Worm (Caenorhabditis elegans) whole organism, young adult: ENCODE results near the gene C47E8.11.

Experiments
- C17E4.6 ChIP-seq: fragments of 200-800 bp; sonication (Bioruptor generic); IDR thresholded peaks from 2 replicates; pipeline ENCODE4 v1.3.6; 2022; ENCODE audit warnings: missing genetic modification reagents, missing genetic modification characterization, missing compliant biosample characterization
- F23B12.7 ChIP-seq: sonication (generic microtip); optimal IDR thresholded peaks from 2 replicates; lab custom pipeline; 2017; ENCODE audit warnings: missing genetic modification characterization, mild to moderate bottlenecking, missing compliant biosample characterization, antibody characterized with exemption, moderate library complexity; ENCODE audit not compliant: insufficient read depth
- F37B4.10 ChIP-seq: fragments of 200-800 bp; sonication (Bioruptor generic); IDR thresholded peaks from 2 replicates; pipeline ENCODE4 v1.3.6; 2022; ENCODE audit warnings: missing genetic modification characterization, missing compliant biosample characterization
- F52B5.7 ChIP-seq: sonication (generic microtip); optimal IDR thresholded peaks from 2 replicates; lab custom pipeline; 2016; ENCODE audit warnings: mild to moderate bottlenecking, missing genetic modification characterization, missing compliant biosample characterization
- F55B11.4 ChIP-seq: sonication (generic microtip); optimal IDR thresholded peaks from 2 replicates; lab custom pipeline; 2016; ENCODE audit warnings: missing compliant biosample characterization, missing genetic modification characterization, borderline replicate concordance; ENCODE audit not compliant: insufficient read depth
- F57C9.4 ChIP-seq: sonication (generic microtip); optimal IDR thresholded peaks from 2 replicates; lab custom pipeline; 2017; ENCODE audit warnings: mild to moderate bottlenecking, missing genetic modification characterization, missing compliant biosample characterization
- K12H6.12 ChIP-seq: fragments of 200-800 bp; sonication (Bioruptor generic); optimal IDR thresholded peaks from 2 replicates; lab custom pipeline; 2018; ENCODE audit warnings: mild to moderate bottlenecking, missing genetic modification characterization, missing compliant biosample characterization
- T07F8.4 ChIP-seq: sonication (generic microtip); optimal IDR thresholded peaks from 2 replicates; lab custom pipeline; 2016; ENCODE audit warnings: mild to moderate bottlenecking, missing genetic modification characterization, moderate library complexity, missing compliant biosample characterization
- ZK185.1 ChIP-seq: sonication (generic microtip); optimal IDR thresholded peaks from 2 replicates; lab custom pipeline; 2016; ENCODE audit warnings: mild to moderate bottlenecking, missing genetic modification characterization, missing compliant biosample characterization; ENCODE audit not compliant: poor library complexity, severe bottlenecking
- athp-1 ChIP-seq: sonication (generic microtip); optimal IDR thresholded peaks from 2 replicates; lab custom pipeline; 2017; ENCODE audit warnings: mild to moderate bottlenecking, missing genetic modification characterization, missing compliant biosample characterization
- attf-5 ChIP-seq: fragments of 200-800 bp; sonication (Bioruptor generic); optimal IDR thresholded peaks from 2 replicates; lab custom pipeline; 2018; ENCODE audit warnings: mild to moderate bottlenecking, missing genetic modification characterization, missing compliant biosample characterization
- ceh-27 ChIP-seq: fragments of 200-800 bp; sonication (Bioruptor generic); optimal IDR thresholded peaks from 2 replicates; lab custom pipeline; 2018; ENCODE audit warnings: mild to moderate bottlenecking, missing genetic modification characterization, moderate library complexity, missing compliant biosample characterization
- ceh-79 ChIP-seq: sonication (generic microtip); optimal IDR thresholded peaks from 2 replicates; lab custom pipeline; 2017; ENCODE audit warnings: mild to moderate bottlenecking, missing genetic modification characterization, missing compliant biosample characterization
- die-1 ChIP-seq: sonication (generic microtip); optimal IDR thresholded peaks from 2 replicates; lab custom pipeline; 2016; ENCODE audit warnings: missing genotype, mild to moderate bottlenecking, missing genetic modification characterization, missing compliant biosample characterization
- dpff-1 ChIP-seq: sonication (generic microtip); optimal IDR thresholded peaks from 2 replicates; lab custom pipeline; 2017; ENCODE audit warnings: mild to moderate bottlenecking, missing genetic modification characterization, missing compliant biosample characterization
- egl-44 ChIP-seq: fragments of 200-800 bp; sonication (Bioruptor generic); IDR thresholded peaks from 2 replicates; pipeline ENCODE4 v1.3.6; 2022; ENCODE audit warnings: missing genetic modification reagents, missing genetic modification characterization, missing compliant biosample characterization
- egrh-3 ChIP-seq: fragments of 200-800 bp; sonication (Bioruptor generic); IDR thresholded peaks from 2 replicates; pipeline ENCODE4 v1.3.6; 2022; ENCODE audit warnings: missing genetic modification reagents, missing genetic modification characterization, missing compliant biosample characterization
- ekl-4 ChIP-seq: fragments of 200-800 bp; sonication (Bioruptor generic); IDR thresholded peaks from 2 replicates; pipeline ENCODE4 v1.3.6; 2022; ENCODE audit warnings: missing genetic modification reagents, missing genetic modification characterization, missing compliant biosample characterization
- gei-17 ChIP-seq: fragments of 200-800 bp; sonication (Bioruptor generic); optimal IDR thresholded peaks from 2 replicates; lab custom pipeline; 2018; ENCODE audit warnings: mild to moderate bottlenecking, missing genetic modification characterization, missing compliant biosample characterization
- him-1 ChIP-seq: sonication (generic microtip); optimal IDR thresholded peaks from 2 replicates; lab custom pipeline; 2016; ENCODE audit warnings: missing genotype, missing genetic modification reagents, missing genetic modification characterization, missing compliant biosample characterization
- hmg-1.2 ChIP-seq: fragments of 200-800 bp; sonication (Bioruptor generic); IDR thresholded peaks from 2 replicates; pipeline ENCODE4 v1.3.6; 2022; ENCODE audit warnings: missing genetic modification reagents, missing genetic modification characterization, missing compliant biosample characterization
- hrde-1 ChIP-seq: sonication (generic microtip); optimal IDR thresholded peaks from 2 replicates; lab custom pipeline; 2016; ENCODE audit warnings: missing genetic modification characterization, mild to moderate bottlenecking, missing compliant biosample characterization, moderate library complexity, missing genotype, missing genetic modification reagents, borderline replicate concordance
- hsf-1 ChIP-seq: fragments of 200-800 bp; sonication (Bioruptor generic); IDR thresholded peaks from 2 replicates; pipeline ENCODE4 v1.3.6; 2022; ENCODE audit warnings: missing genetic modification reagents, missing genetic modification characterization, missing compliant biosample characterization
- lag-1 ChIP-seq: fragments of 200-800 bp; sonication (Bioruptor generic); IDR thresholded peaks from 2 replicates; pipeline ENCODE4 v1.3.6; 2022; ENCODE audit warnings: missing genetic modification reagents, missing genetic modification characterization, missing compliant biosample characterization
- let-526 ChIP-seq: fragments of 200-800 bp; sonication (Bioruptor generic); IDR thresholded peaks from 2 replicates; pipeline ENCODE4 v1.3.6; 2022; ENCODE audit warnings: missing genetic modification reagents, missing genetic modification characterization, missing compliant biosample characterization
- let-607 ChIP-seq, 2 experiments: fragments of 200-800 bp in 1 of 2; sonication (Bioruptor generic) in 1 of 2; sonication (generic microtip) in 1 of 2; optimal IDR thresholded peaks; 2 replicates each; lab custom pipeline; 2016 to 2018; ENCODE audit warnings: mild to moderate bottlenecking in 2 of 2, missing compliant biosample characterization in 2 of 2, missing genetic modification characterization in 2 of 2, moderate library complexity in 2 of 2, missing genotype in 1 of 2
- lin-26 ChIP-seq: fragments of 200-800 bp; sonication (Bioruptor generic); IDR thresholded peaks from 2 replicates; pipeline ENCODE4 v1.3.6; 2022; ENCODE audit warnings: missing genetic modification reagents, missing genetic modification characterization, missing compliant biosample characterization
- lin-40 ChIP-seq: sonication (generic microtip); optimal IDR thresholded peaks from 2 replicates; lab custom pipeline; 2016; ENCODE audit warnings: missing genetic modification characterization, mild to moderate bottlenecking, missing compliant biosample characterization, missing genotype, missing genetic modification reagents
- lsy-27 ChIP-seq: sonication (generic microtip); optimal IDR thresholded peaks from 2 replicates; lab custom pipeline; 2017; ENCODE audit warnings: missing genetic modification characterization, mild to moderate bottlenecking, missing compliant biosample characterization, antibody characterized with exemption, missing genotype, borderline replicate concordance; ENCODE audit not compliant: insufficient read depth
- madf-3 ChIP-seq: fragments of 200-800 bp; sonication (Bioruptor generic); IDR thresholded peaks from 2 replicates; pipeline ENCODE4 v1.3.6; 2022; ENCODE audit warnings: missing genetic modification reagents, missing genetic modification characterization, missing compliant biosample characterization
- mel-28 ChIP-seq: sonication (generic microtip); optimal IDR thresholded peaks from 2 replicates; lab custom pipeline; 2016; ENCODE audit warnings: borderline replicate concordance, mild to moderate bottlenecking, missing genetic modification characterization, missing compliant biosample characterization
- nfya-1 ChIP-seq: sonication (generic microtip); optimal IDR thresholded peaks from 2 replicates; lab custom pipeline; 2017; ENCODE audit warnings: antibody characterized with exemption, missing compliant biosample characterization, missing genetic modification characterization, borderline replicate concordance; ENCODE audit not compliant: insufficient read depth
- nhr-27 ChIP-seq: fragments of 200-800 bp; sonication (Bioruptor generic); optimal IDR thresholded peaks from 2 replicates; lab custom pipeline; 2018; ENCODE audit warnings: mild to moderate bottlenecking, missing genetic modification characterization, moderate library complexity, missing compliant biosample characterization
- nhr-80 ChIP-seq: sonication (generic microtip); optimal IDR thresholded peaks from 2 replicates; lab custom pipeline; 2016; ENCODE audit warnings: missing genetic modification characterization, missing compliant biosample characterization
- nhr-90 ChIP-seq: sonication (generic microtip); optimal IDR thresholded peaks from 2 replicates; lab custom pipeline; 2016; ENCODE audit warnings: missing genotype, mild to moderate bottlenecking, missing genetic modification characterization, missing compliant biosample characterization
- pbrm-1 ChIP-seq: fragments of 200-800 bp; sonication (Bioruptor generic); IDR thresholded peaks from 2 replicates; pipeline ENCODE4 v1.3.6; 2022; ENCODE audit warnings: missing genetic modification reagents, missing genetic modification characterization, missing compliant biosample characterization
- rcor-1 ChIP-seq: fragments of 200-800 bp; sonication (Bioruptor generic); IDR thresholded peaks from 2 replicates; pipeline ENCODE4 v1.3.6; 2022; ENCODE audit warnings: missing genetic modification reagents, missing genetic modification characterization, missing compliant biosample characterization
- rec-8 ChIP-seq, 2 experiments: sonication (generic microtip); optimal IDR thresholded peaks; 2 replicates each; lab custom pipeline; 2016; ENCODE audit warnings: mild to moderate bottlenecking in 2 of 2, missing genetic modification characterization in 2 of 2, missing genetic modification reagents in 2 of 2, missing genotype in 2 of 2, missing biosample characterization in 1 of 2, missing compliant biosample characterization in 1 of 2, moderate library complexity in 1 of 2
- sdz-38 ChIP-seq: sonication (generic microtip); optimal IDR thresholded peaks from 2 replicates; lab custom pipeline; 2016; ENCODE audit warnings: missing genotype, missing genetic modification characterization, missing compliant biosample characterization
- sea-2 ChIP-seq: fragments of 200-800 bp; sonication (Bioruptor generic); IDR thresholded peaks from 2 replicates; pipeline ENCODE4 v1.3.6; 2022; ENCODE audit warnings: missing genetic modification characterization, missing compliant biosample characterization
- snpc-4 ChIP-seq, 5 experiments: fragments of 150-350 bp in 1 of 5; sonication (generic microtip) in 4 of 5; optimal IDR thresholded peaks; 2 replicates each; lab custom pipeline; 2014 to 2018; ENCODE audit warnings: missing genetic modification characterization in 5 of 5, missing biosample characterization in 3 of 5, antibody characterized with exemption in 2 of 5, mild to moderate bottlenecking in 2 of 5, missing compliant biosample characterization in 2 of 5, missing genotype in 2 of 5, moderate library complexity in 2 of 5, missing genetic modification reagents in 1 of 5
- somi-1 ChIP-seq: fragments of 200-800 bp; sonication (Bioruptor generic); optimal IDR thresholded peaks from 2 replicates; lab custom pipeline; 2018; ENCODE audit warnings: mild to moderate bottlenecking, missing genetic modification characterization, missing compliant biosample characterization
- sptf-2 ChIP-seq: fragments of 200-800 bp; sonication (Bioruptor generic); optimal IDR thresholded peaks from 2 replicates; lab custom pipeline; 2018; ENCODE audit warnings: mild to moderate bottlenecking, missing genetic modification characterization, missing compliant biosample characterization
- tbp1 ChIP-seq: fragments of 200-800 bp; sonication (Bioruptor generic); optimal IDR thresholded peaks from 2 replicates; lab custom pipeline; 2018; ENCODE audit warnings: mild to moderate bottlenecking, missing genetic modification characterization, missing compliant biosample characterization
- tlf-1 ChIP-seq: fragments of 200-800 bp; sonication (Bioruptor generic); optimal IDR thresholded peaks from 2 replicates; lab custom pipeline; 2018; ENCODE audit warnings: mild to moderate bottlenecking, missing genetic modification characterization, missing compliant biosample characterization

C47E8.11 gene

DNA sequence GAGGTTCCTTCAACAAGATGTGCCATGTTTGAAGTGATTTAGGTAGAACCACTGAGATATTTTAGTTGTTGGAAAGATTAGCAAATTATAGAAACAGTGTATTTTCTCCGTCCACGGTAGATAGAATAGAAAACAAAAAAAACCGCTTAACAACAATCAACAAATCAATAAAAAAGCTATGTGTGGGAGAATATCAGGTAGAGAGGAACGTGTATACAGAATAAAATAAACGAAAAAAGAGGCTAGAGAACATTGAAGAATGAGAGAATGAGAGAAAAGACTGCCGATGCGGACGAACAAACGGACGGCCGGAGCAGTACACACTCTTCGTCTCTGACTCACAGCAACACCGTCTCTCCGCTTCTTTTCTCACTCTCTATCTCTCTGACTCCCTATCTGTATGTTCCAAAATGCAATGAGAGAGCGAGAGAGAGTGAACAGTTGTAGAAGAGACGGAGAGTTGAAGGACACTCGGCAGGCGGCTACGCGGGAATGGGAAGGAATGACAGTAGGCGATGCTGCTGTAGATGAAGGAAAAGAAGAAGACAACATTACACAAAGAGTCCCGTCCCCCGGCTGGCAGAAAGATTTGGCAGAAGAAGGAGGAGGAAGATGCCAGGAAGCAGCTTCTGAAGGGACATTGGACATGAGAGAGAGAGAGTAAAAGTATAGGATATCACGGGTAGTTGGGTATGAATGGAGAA, 8.3 kb downstream of the C47E8.11 start, which contains the start of gene unc-112 (continued):
- peak; percentile 46 for TF ChIP-seq snpc-4 (GFP tag; optimal IDR thresholded peaks at IDR 0.05; lab: Kevin White, UChicago)
- TF ChIP-seq snpc-4 (tag; optimal IDR thresholded peaks at IDR 0.05; lab: Kevin White, UChicago) = peak; percentile 31 to 76 (median 56)
- TF ChIP-seq nfya-1 (tag; lab: Kevin White, UChicago) = no peak
- TF ChIP-seq hmg-1.2 (GFP tag; lab: Robert Waterston, UW) = peak; percentile 86
- peak; percentile 51; the same call in 1 of the 2 replicates for TF ChIP-seq egrh-3 (GFP tag; lab: Robert Waterston, UW)
- no peak for TF ChIP-seq hrde-1 (tag; lab: Kevin White, UChicago)
- TF ChIP-seq F52B5.7 (tag; lab: Kevin White, UChicago) = no peak
- no peak for TF ChIP-seq tlf-1 (GFP tag; lab: Kevin White, UChicago)
- no peak for TF ChIP-seq sea-2 (GFP tag; lab: Robert Waterston, UW)
- peak; percentile 80 for TF ChIP-seq attf-5 (GFP tag; lab: Kevin White, UChicago)
- no peak for TF ChIP-seq nhr-90 (tag; lab: Kevin White, UChicago)
- TF ChIP-seq lsy-27 (tag; lab: Kevin White, UChicago) = no peak
- TF ChIP-seq lin-26 (GFP tag; lab: Robert Waterston, UW) = no peak
- TF ChIP-seq K12H6.12 (tag; lab: Kevin White, UChicago) = peak; percentile 84
- no peak for TF ChIP-seq athp-1 (tag; lab: Kevin White, UChicago)
- no peak for TF ChIP-seq die-1 (tag; lab: Kevin White, UChicago)
- TF ChIP-seq ceh-27 (GFP tag; lab: Kevin White, UChicago) = peak; percentile 62
- TF ChIP-seq sptf-2 (GFP tag; lab: Kevin White, UChicago) = no peak
- TF ChIP-seq F57C9.4 (tag; lab: Kevin White, UChicago) = no peak
- TF ChIP-seq F23B12.7 (tag; lab: Kevin White, UChicago) = peak; percentile 81
- TF ChIP-seq lag-1 = no peak
- 0 out of 2 replicates have a peak, but pooled peaks have one; percentile 39 for TF ChIP-seq let-526
- 0 out of 2 replicates have a peak, but pooled peaks have one; percentile 20 for TF ChIP-seq C17E4.6
- TF ChIP-seq nhr-80 (tag; lab: Kevin White, UChicago) = peak; percentile 96
- no peak for TF ChIP-seq F37B4.10
- peak; percentile 32 for TF ChIP-seq tbp1 (GFP tag; lab: Kevin White, UChicago)
- TF ChIP-seq hsf-1 (GFP tag; lab: Robert Waterston, UW) = 0 out of 2 replicates have a peak, but pooled peaks have one; percentile 18
- no peak for TF ChIP-seq ceh-79
- no peak for TF ChIP-seq F55B11.4 (tag; lab: Kevin White, UChicago)
- 0 out of 2 replicates have a peak, but pooled peaks have one; percentile 24 for TF ChIP-seq pbrm-1 (GFP tag; lab: Robert Waterston, UW)
- no peak for TF ChIP-seq T07F8.4 (tag; lab: Kevin White, UChicago)
- no peak for TF ChIP-seq sdz-38
- no peak for TF ChIP-seq nhr-27 (tag; lab: Kevin White, UChicago)
- no peak for TF ChIP-seq ZK185.1
- TF ChIP-seq gei-17 (GFP tag; lab: Kevin White, UChicago) = no peak
- no peak for TF ChIP-seq rec-8 (tag; optimal IDR thresholded peaks at IDR 0.05; lab: Kevin White, UChicago)
- no peak for TF ChIP-seq dpff-1
- TF ChIP-seq egl-44 = 0 out of 2 replicates have a peak, but pooled peaks have one; percentile 12
- TF ChIP-seq him-1 (tag; lab: Kevin White, UChicago) = no peak
- TF ChIP-seq lin-40 (tag; lab: Kevin White, UChicago) = no peak
- peak; percentile 37; the same call in 1 of the 2 replicates for TF ChIP-seq rcor-1 (GFP tag; lab: Robert Waterston, UW)
- no peak for TF ChIP-seq mel-28 (tag; lab: Kevin White, UChicago)
- TF ChIP-seq let-607 (tag; optimal IDR thresholded peaks at IDR 0.05; lab: Kevin White, UChicago) = peak; percentile 25 to 29
- peak; percentile 25 for TF ChIP-seq somi-1 (GFP tag; lab: Kevin White, UChicago)
- 0 out of 2 replicates have a peak, but pooled peaks have one; percentile 12 for TF ChIP-seq madf-3 (GFP tag; lab: Robert Waterston, UW)
- TF ChIP-seq ekl-4 = no peak
